Worm (Caenorhabditis elegans) whole organism, midembryonic: ENCODE measurements around the gene nhr-43.

Experiments used
- T22C8.4 ChIP-seq: fragments of 200-800 bp; sonication (Bioruptor generic); IDR thresholded peaks from 2 replicates; pipeline ENCODE4 v1.3.6; 2022; ENCODE audit warnings: missing genetic modification characterization, missing compliant biosample characterization
- cog-1 ChIP-seq: sonication (generic microtip); optimal IDR thresholded peaks from 2 replicates; lab custom pipeline; 2016; ENCODE audit warnings: missing genetic modification characterization, missing compliant biosample characterization
- flt-1 ChIP-seq: fragments of 200-800 bp; sonication (Bioruptor generic); IDR thresholded peaks from 2 replicates; pipeline ENCODE4 v1.3.6; 2022; ENCODE audit warnings: missing genetic modification characterization, missing compliant biosample characterization
- klf-2 ChIP-seq: fragments of 200-800 bp; sonication (Bioruptor generic); conservative IDR thresholded peaks from 2 replicates; pipeline ENCODE4 v1.3.6; 2022; ENCODE audit warnings: missing genetic modification reagents, missing genetic modification characterization, missing compliant biosample characterization
- med-1 ChIP-seq: sonication (generic microtip); optimal IDR thresholded peaks from 2 replicates; lab custom pipeline; 2017; ENCODE audit warnings: missing genetic modification characterization, mild to moderate bottlenecking, missing compliant biosample characterization, antibody characterized with exemption, missing genetic modification reagents; ENCODE audit not compliant: insufficient read depth
- ref-1 ChIP-seq: fragments of 200-800 bp; sonication (Bioruptor generic); conservative IDR thresholded peaks from 2 replicates; pipeline ENCODE4 v1.3.6; 2022; ENCODE audit warnings: missing genetic modification reagents, missing genetic modification characterization, missing compliant biosample characterization
- tab-1 ChIP-seq: fragments of 200-800 bp; sonication (Bioruptor generic); IDR thresholded peaks from 2 replicates; pipeline ENCODE4 v1.3.6; 2022; ENCODE audit warnings: missing genetic modification characterization, missing compliant biosample characterization
- ztf-23 ChIP-seq: fragments of 200-800 bp; sonication (Bioruptor generic); IDR thresholded peaks from 2 replicates; pipeline ENCODE4 v1.3.6; 2022; ENCODE audit warnings: missing genetic modification reagents, missing genetic modification characterization, missing compliant biosample characterization
- ztf-29 ChIP-seq: fragments of 200-800 bp; sonication (Bioruptor generic); IDR thresholded peaks from 2 replicates; pipeline ENCODE4 v1.3.6; 2022; ENCODE audit warnings: missing genetic modification reagents, missing genetic modification characterization, missing compliant biosample characterization

nhr-43 gene

ce11 chrIV:11911723-11912122, 12.3 kb downstream of the nhr-43 start, which contains the start of gene VZK822L.2:
VZK822L.2 (plus strand) TSS chrIV:11912023.
- no peak for TF ChIP-seq cog-1
- no peak for TF ChIP-seq T22C8.4 (GFP tag; lab: Robert Waterston, UW)
- no peak for TF ChIP-seq klf-2 (GFP tag; lab: Robert Waterston, UW)
- TF ChIP-seq tab-1 (GFP tag; lab: Robert Waterston, UW) = no peak
- TF ChIP-seq med-1 = no peak
- no peak for TF ChIP-seq ztf-29 (GFP tag; lab: Robert Waterston, UW)
- TF ChIP-seq ref-1 = no peak
- no peak for TF ChIP-seq flt-1 (GFP tag; lab: Robert Waterston, UW)
- no peak for TF ChIP-seq ztf-23 (GFP tag; lab: Robert Waterston, UW)

- TF ChIP-seq flt-1 (GFP tag; lab: Robert Waterston, UW) (no peak), ztf-23 (GFP tag; lab: Robert Waterston, UW) (no peak), tab-1 (GFP tag; lab: Robert Waterston, UW) (no peak), ztf-29 (GFP tag; lab: Robert Waterston, UW) (no peak), cog-1 (no peak), ref-1 (no peak), klf-2 (GFP tag; lab: Robert Waterston, UW) (no peak)
Observed at ce11 chrIV:11913295-11913940, 14.0 kb downstream of the nhr-43 start.

ce11 chrIV:11914260-11914836, 15.0 kb downstream of the nhr-43 start:
- TF ChIP-seq klf-2 (GFP tag; lab: Robert Waterston, UW) = no peak
- no peak for TF ChIP-seq cog-1

ce11 chrIV:11914837-11915737, 15.7 kb downstream of the nhr-43 start, which contains the start of gene fat-6:
fat-6 (minus strand) TSS chrIV:11915687.
- TF ChIP-seq med-1 (no peak), ztf-23 (GFP tag; lab: Robert Waterston, UW) (no peak), tab-1 (GFP tag; lab: Robert Waterston, UW) (no peak), ref-1 (no peak), ztf-29 (GFP tag; lab: Robert Waterston, UW) (no peak), flt-1 (GFP tag; lab: Robert Waterston, UW) (no peak), cog-1 (no peak), T22C8.4 (GFP tag; lab: Robert Waterston, UW) (no peak), klf-2 (GFP tag; lab: Robert Waterston, UW) (no peak)

ce11 chrIV:11915768-11916453, 16.5 kb downstream of the nhr-43 start, which contains the start of gene ZK822.9:
ZK822.9 (plus strand) TSS chrIV:11915947.
- TF ChIP-seq ztf-23 (GFP tag; lab: Robert Waterston, UW) (no peak), ref-1 (no peak), med-1 (no peak), tab-1 (GFP tag; lab: Robert Waterston, UW) (no peak), T22C8.4 (GFP tag; lab: Robert Waterston, UW) (no peak), flt-1 (GFP tag; lab: Robert Waterston, UW) (no peak)

- TF ChIP-seq cog-1 = no peak
- TF ChIP-seq ztf-23 (GFP tag; lab: Robert Waterston, UW) = no peak
- no peak for TF ChIP-seq T22C8.4 (GFP tag; lab: Robert Waterston, UW)
- TF ChIP-seq klf-2 (GFP tag; lab: Robert Waterston, UW) = no peak
- no peak for TF ChIP-seq ztf-29 (GFP tag; lab: Robert Waterston, UW)
- TF ChIP-seq flt-1 (GFP tag; lab: Robert Waterston, UW) = no peak
- no peak for TF ChIP-seq ref-1
- no peak for TF ChIP-seq med-1
- TF ChIP-seq tab-1 (GFP tag; lab: Robert Waterston, UW) = no peak
Observed at ce11 chrIV:11916907-11917306, 17.5 kb downstream of the nhr-43 start, which contains the start of gene ZK822.10. ZK822.10 (plus strand) TSS chrIV:11917137.

- TF ChIP-seq cog-1 = no peak
- no peak for TF ChIP-seq ztf-23 (GFP tag; lab: Robert Waterston, UW)
- TF ChIP-seq tab-1 (GFP tag; lab: Robert Waterston, UW) = no peak
- no peak for TF ChIP-seq T22C8.4 (GFP tag; lab: Robert Waterston, UW)
- TF ChIP-seq flt-1 (GFP tag; lab: Robert Waterston, UW) = no peak
- no peak for TF ChIP-seq klf-2 (GFP tag; lab: Robert Waterston, UW)
- no peak for TF ChIP-seq ref-1
- TF ChIP-seq ztf-29 (GFP tag; lab: Robert Waterston, UW) = no peak
- TF ChIP-seq med-1 = no peak
Observed at ce11 chrIV:11917886-11918285, 18.5 kb downstream of the nhr-43 start.

- no peak for TF ChIP-seq T22C8.4 (GFP tag; lab: Robert Waterston, UW)
- TF ChIP-seq tab-1 (GFP tag; lab: Robert Waterston, UW) = no peak
- TF ChIP-seq med-1 = no peak
- no peak for TF ChIP-seq ref-1
- no peak for TF ChIP-seq ztf-23 (GFP tag; lab: Robert Waterston, UW)
- TF ChIP-seq cog-1 = no peak
- no peak for TF ChIP-seq flt-1 (GFP tag; lab: Robert Waterston, UW)
- TF ChIP-seq klf-2 (GFP tag; lab: Robert Waterston, UW) = no peak
- TF ChIP-seq ztf-29 (GFP tag; lab: Robert Waterston, UW) = no peak
Observed at ce11 chrIV:11919067-11919466, 19.7 kb downstream of the nhr-43 start.

- no peak for TF ChIP-seq ztf-23 (GFP tag; lab: Robert Waterston, UW)
- no peak for TF ChIP-seq T22C8.4 (GFP tag; lab: Robert Waterston, UW)
- no peak for TF ChIP-seq flt-1 (GFP tag; lab: Robert Waterston, UW)
- TF ChIP-seq med-1 = no peak
- no peak for TF ChIP-seq cog-1
- TF ChIP-seq ref-1 = no peak
- TF ChIP-seq klf-2 (GFP tag; lab: Robert Waterston, UW) = no peak
- TF ChIP-seq tab-1 (GFP tag; lab: Robert Waterston, UW) = no peak
Observed at ce11 chrIV:11922011-11922410, 22.6 kb downstream of the nhr-43 start, which contains the start of gene ZK822.1. ZK822.1 (minus strand) TSS chrIV:11922131.
